Worm (Caenorhabditis elegans) whole organism, L4 larva: Measurements from ENCODE around the gene C08E8.6.

ENCODE experiments used
- aly-2 ChIP-seq: sonication (generic microtip); optimal IDR thresholded peaks from 2 replicates; lab custom pipeline; 2018; ENCODE audit warnings: missing biosample characterization, missing genetic modification characterization
- spr-1 ChIP-seq: sonication (generic microtip); optimal IDR thresholded peaks from 2 replicates; lab custom pipeline; 2016; ENCODE audit warnings: mild to moderate bottlenecking, missing genetic modification characterization, missing compliant biosample characterization
- unc-39 ChIP-seq: sonication (generic microtip); optimal IDR thresholded peaks from 2 replicates; lab custom pipeline; 2017; ENCODE audit warnings: missing biosample characterization, missing genetic modification characterization

ce11 chrV:18410142-18410541 is 41.9 kb upstream of the C08E8.6 start, which contains the start of gene srh-207:
- no peak for TF ChIP-seq spr-1 (tag; lab: Kevin White, UChicago)
- no peak for TF ChIP-seq aly-2 (tag; lab: Kevin White, UChicago)
- no peak for TF ChIP-seq unc-39 (tag; lab: Kevin White, UChicago)
